Worm (Caenorhabditis elegans) whole organism, midembryonic: ENCODE results near the gene frpr-10.

Source experiments
- T22C8.4 ChIP-seq: fragments of 200-800 bp; sonication (Bioruptor generic); IDR thresholded peaks from 2 replicates; pipeline ENCODE4 v1.3.6; 2022; ENCODE audit warnings: missing genetic modification characterization, missing compliant biosample characterization
- cog-1 ChIP-seq: sonication (generic microtip); optimal IDR thresholded peaks from 2 replicates; lab custom pipeline; 2016; ENCODE audit warnings: missing genetic modification characterization, missing compliant biosample characterization
- flt-1 ChIP-seq: fragments of 200-800 bp; sonication (Bioruptor generic); IDR thresholded peaks from 2 replicates; pipeline ENCODE4 v1.3.6; 2022; ENCODE audit warnings: missing genetic modification characterization, missing compliant biosample characterization
- klf-2 ChIP-seq: fragments of 200-800 bp; sonication (Bioruptor generic); conservative IDR thresholded peaks from 2 replicates; pipeline ENCODE4 v1.3.6; 2022; ENCODE audit warnings: missing genetic modification reagents, missing genetic modification characterization, missing compliant biosample characterization
- med-1 ChIP-seq: sonication (generic microtip); optimal IDR thresholded peaks from 2 replicates; lab custom pipeline; 2017; ENCODE audit warnings: missing genetic modification characterization, mild to moderate bottlenecking, missing compliant biosample characterization, antibody characterized with exemption, missing genetic modification reagents; ENCODE audit not compliant: insufficient read depth
- ref-1 ChIP-seq: fragments of 200-800 bp; sonication (Bioruptor generic); conservative IDR thresholded peaks from 2 replicates; pipeline ENCODE4 v1.3.6; 2022; ENCODE audit warnings: missing genetic modification reagents, missing genetic modification characterization, missing compliant biosample characterization
- tab-1 ChIP-seq: fragments of 200-800 bp; sonication (Bioruptor generic); IDR thresholded peaks from 2 replicates; pipeline ENCODE4 v1.3.6; 2022; ENCODE audit warnings: missing genetic modification characterization, missing compliant biosample characterization
- ztf-23 ChIP-seq: fragments of 200-800 bp; sonication (Bioruptor generic); IDR thresholded peaks from 2 replicates; pipeline ENCODE4 v1.3.6; 2022; ENCODE audit warnings: missing genetic modification reagents, missing genetic modification characterization, missing compliant biosample characterization
- ztf-29 ChIP-seq: fragments of 200-800 bp; sonication (Bioruptor generic); IDR thresholded peaks from 2 replicates; pipeline ENCODE4 v1.3.6; 2022; ENCODE audit warnings: missing genetic modification reagents, missing genetic modification characterization, missing compliant biosample characterization

- TF ChIP-seq flt-1 (GFP tag; lab: Robert Waterston, UW): no peak
- no peak for TF ChIP-seq cog-1 (tag; lab: Kevin White, UChicago)
- TF ChIP-seq ref-1 (GFP tag; lab: Robert Waterston, UW): no peak
- no peak for TF ChIP-seq med-1
- no peak for TF ChIP-seq klf-2
- TF ChIP-seq tab-1 (GFP tag; lab: Robert Waterston, UW): no peak
- no peak for TF ChIP-seq ztf-23 (GFP tag; lab: Robert Waterston, UW)
- TF ChIP-seq ztf-29 (GFP tag; lab: Robert Waterston, UW): no peak
- TF ChIP-seq T22C8.4 (GFP tag; lab: Robert Waterston, UW): no peak
Observed at ce11 chrIV:7958092-7958491, 488 bp downstream of the frpr-10 start.
